Worm (Caenorhabditis elegans): Measurements from ENCODE around the gene srbc-8.

srbc-8 gene

ce11 chrV:7497440-7497839 is 12.5 kb upstream of the srbc-8 start, which contains the start of gene srh-79:
TSS of gene srh-79 (plus strand) at chrV:7497740.
- TF ChIP-seq unc-62 (GFP tag; optimal IDR thresholded peaks at IDR 0.05), result no peak

- no peak for TF ChIP-seq unc-62 (GFP tag; optimal IDR thresholded peaks at IDR 0.05)
Observed at ce11 chrV:7495189-7495588, 10.3 kb upstream of the srbc-8 start, which contains the start of gene srbc-11. TSS of gene srbc-11 (minus strand) at chrV:7495289.

- TF ChIP-seq unc-62 (GFP tag; optimal IDR thresholded peaks at IDR 0.05), result no peak
Observed at ce11 chrV:7492924-7493323, 8.0 kb upstream of the srbc-8 start, which contains the start of gene srbc-10. TSS of gene srbc-10 (minus strand) at chrV:7493024.

ce11 chrV:7490340-7490739 is 5.4 kb upstream of the srbc-8 start, which contains the start of gene srbc-9:
TSS of gene srbc-9 (minus strand) at chrV:7490440.
- TF ChIP-seq unc-62 (GFP tag; optimal IDR thresholded peaks at IDR 0.05), result no peak

- no peak for TF ChIP-seq unc-62 (GFP tag; optimal IDR thresholded peaks at IDR 0.05)
Observed at ce11 chrV:7487518-7487917, 2.6 kb upstream of the srbc-8 start, which contains the start of gene srbc-7. TSS of gene srbc-7 (minus strand) at chrV:7487618.

- TF ChIP-seq unc-62 (GFP tag; optimal IDR thresholded peaks at IDR 0.05), result no peak
Observed at ce11 chrV:7480949-7481348, 4.0 kb downstream of the srbc-8 start, which contains the start of gene C18B10.6. TSS of gene C18B10.6 (minus strand) at chrV:7481049.

- no peak for TF ChIP-seq unc-62 (GFP tag; optimal IDR thresholded peaks at IDR 0.05)
Observed at ce11 chrV:7478404-7478803, 6.5 kb downstream of the srbc-8 start, which contains the start of gene str-190. TSS of gene str-190 (minus strand) at chrV:7478504.

ce11 chrV:7476766-7477165 is 8.1 kb downstream of the srbc-8 start, which contains the start of gene srh-125:
TSS of gene srh-125 (minus strand) at chrV:7476866.
- TF ChIP-seq unc-62 (GFP tag; optimal IDR thresholded peaks at IDR 0.05), result no peak

- TF ChIP-seq unc-62 (GFP tag; optimal IDR thresholded peaks at IDR 0.05), result no peak
Observed at ce11 chrV:7472815-7473214, 12.1 kb downstream of the srbc-8 start, which contains the start of gene str-28. TSS of gene str-28 (minus strand) at chrV:7472915.

ce11 chrV:7465509-7465908 is 19.4 kb downstream of the srbc-8 start, which contains the start of gene F25E5.1:
TSS of gene F25E5.1 (plus strand) at chrV:7465884.
- no peak for TF ChIP-seq unc-62 (GFP tag; optimal IDR thresholded peaks at IDR 0.05)

- TF ChIP-seq unc-62 (GFP tag; optimal IDR thresholded peaks at IDR 0.05), result no peak
Observed at ce11 chrV:7464696-7465095, 20.2 kb downstream of the srbc-8 start, which contains the start of gene srh-89. TSS of gene srh-89 (minus strand) at chrV:7464796.

ce11 chrV:7460898-7461297 is 24.0 kb downstream of the srbc-8 start, which contains the start of gene srh-92:
TSS of gene srh-92 (minus strand) at chrV:7460998.
- TF ChIP-seq unc-62 (GFP tag; optimal IDR thresholded peaks at IDR 0.05), result no peak

- no peak for TF ChIP-seq unc-62 (GFP tag; optimal IDR thresholded peaks at IDR 0.05)
Observed at ce11 chrV:7455008-7455407, 29.9 kb downstream of the srbc-8 start, which contains the start of gene F25E5.2. TSS of gene F25E5.2 (plus strand) at chrV:7455308.

ce11 chrV:7454236-7454635 is 30.7 kb downstream of the srbc-8 start, which contains the start of gene try-8:
TSS of gene try-8 (minus strand) at chrV:7454336.
- TF ChIP-seq unc-62 (GFP tag; optimal IDR thresholded peaks at IDR 0.05), result no peak

- TF ChIP-seq unc-62 (GFP tag; optimal IDR thresholded peaks at IDR 0.05), result no peak
Observed at ce11 chrV:7451421-7451820, 33.5 kb downstream of the srbc-8 start, which contains the start of gene try-11. TSS of gene try-11 (plus strand) at chrV:7451721.

ce11 chrV:7449303-7449827 is 35.5 kb downstream of the srbc-8 start, which contains the start of gene try-12:
TSS of gene try-12 (plus strand) at chrV:7449353.
- TF ChIP-seq unc-62 (GFP tag; optimal IDR thresholded peaks at IDR 0.05), result no peak

ce11 chrV:7446965-7447364 is 37.9 kb downstream of the srbc-8 start, which contains the start of gene F25E5.5:
TSS of gene F25E5.5 (plus strand) at chrV:7447265.
- no peak for TF ChIP-seq unc-62 (GFP tag; optimal IDR thresholded peaks at IDR 0.05)
